Worm (Caenorhabditis elegans): ENCODE data around the gene lgc-36.
A peak's percentile ranks its signal among the peaks of the same experiment; 100 is the strongest.

The lgc-36 gene

DNA sequence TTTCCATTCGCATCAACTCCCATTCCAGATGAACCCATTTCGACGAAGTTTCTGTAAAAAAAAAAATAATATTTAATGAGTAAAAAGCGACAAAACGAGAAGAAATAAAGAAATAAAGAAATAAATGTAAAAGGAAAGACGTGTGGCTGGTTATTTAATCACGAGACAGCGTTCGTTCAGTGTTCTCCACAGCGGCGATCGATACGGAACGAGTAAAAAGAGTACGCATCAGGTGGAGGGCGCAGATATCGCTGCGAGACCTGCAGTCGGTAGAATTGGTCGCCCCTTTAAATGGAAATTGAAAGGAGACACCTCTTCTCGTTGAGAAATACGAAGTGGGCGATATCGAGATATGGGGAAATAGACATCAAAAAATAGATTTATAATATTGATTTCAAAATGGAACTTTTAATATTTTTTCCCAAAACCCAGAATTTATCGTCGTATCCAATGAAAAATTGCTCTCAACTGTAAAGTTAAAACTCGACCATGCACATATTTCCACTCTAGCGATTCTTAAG, 30.1 kb downstream of the lgc-36 start, which contains the start of gene pqn-70:
Gene pqn-70 (minus strand): TSS at position 51 of the 521 bp plus-strand sequence.
- TF ChIP-seq ceh-48 (tag; optimal IDR thresholded peaks at IDR 0.05), result peak; percentile 93
- TF ChIP-seq ceh-31 (tag; optimal IDR thresholded peaks at IDR 0.05), result peak; percentile 93
- no peak for TF ChIP-seq pha-2 (tag; optimal IDR thresholded peaks at IDR 0.05)
- TF ChIP-seq tbx-7 (tag; optimal IDR thresholded peaks at IDR 0.05), result peak; percentile 36
- no peak for TF ChIP-seq ceh-6 (GFP tag; optimal IDR thresholded peaks at IDR 0.05)
- no peak for TF ChIP-seq pag-3 (tag; optimal IDR thresholded peaks at IDR 0.05; ENCODE audit: borderline replicate concordance)
- no peak for TF ChIP-seq ceh-30 (tag; optimal IDR thresholded peaks at IDR 0.05)
- TF ChIP-seq nhr-11 (tag; optimal IDR thresholded peaks at IDR 0.05), result no peak
- no peak for TF ChIP-seq lin-11 (tag; optimal IDR thresholded peaks at IDR 0.05)
- TF ChIP-seq hlh-30 (tag; optimal IDR thresholded peaks at IDR 0.05; ENCODE audit: insufficient read depth), result peak; percentile 94
- no peak for TF ChIP-seq syd-9 (tag; optimal IDR thresholded peaks at IDR 0.05)
- TF ChIP-seq ttx-3 (tag; optimal IDR thresholded peaks at IDR 0.05), result no peak
- no peak for TF ChIP-seq K09A11.1 (tag; optimal IDR thresholded peaks at IDR 0.05; ENCODE audit: insufficient read depth)
- peak; percentile 86 for TF ChIP-seq unc-42 (tag; optimal IDR thresholded peaks at IDR 0.05)
- no peak for TF ChIP-seq ama-1 (optimal IDR thresholded peaks at IDR 0.05)
- TF ChIP-seq npax-4 (tag; optimal IDR thresholded peaks at IDR 0.05), result no peak
- TF ChIP-seq hlh-6 (tag; optimal IDR thresholded peaks at IDR 0.05), result no peak
- no peak for TF ChIP-seq fkh-10 (GFP tag; optimal IDR thresholded peaks at IDR 0.05)
- TF ChIP-seq elt-2 (tag; optimal IDR thresholded peaks at IDR 0.05), result peak; percentile 43
- TF ChIP-seq gmeb-2 (tag; optimal IDR thresholded peaks at IDR 0.05), result no peak
- TF ChIP-seq nhr-232 (tag; optimal IDR thresholded peaks at IDR 0.05), result no peak
- no peak for TF ChIP-seq unc-86 (tag; optimal IDR thresholded peaks at IDR 0.05)
- TF ChIP-seq ets-4 (tag; optimal IDR thresholded peaks at IDR 0.05), result peak; percentile 38
- peak; percentile 90 for TF ChIP-seq ceh-34 (tag; optimal IDR thresholded peaks at IDR 0.05)
- TF ChIP-seq ceh-18 (tag; optimal IDR thresholded peaks at IDR 0.05), result peak; percentile 35
- peak; percentile 52 for TF ChIP-seq ceh-19 (GFP tag; optimal IDR thresholded peaks at IDR 0.05)
- no peak for TF ChIP-seq ceh-45 (GFP tag; IDR thresholded peaks at IDR 0.05)
- TF ChIP-seq pros-1 (tag; optimal IDR thresholded peaks at IDR 0.05), result peak; percentile 9
- no peak for TF ChIP-seq ceh-24 (tag; optimal IDR thresholded peaks at IDR 0.05)
- TF ChIP-seq mec-3 (tag; optimal IDR thresholded peaks at IDR 0.05; ENCODE audit: borderline replicate concordance), result no peak
- no peak for TF ChIP-seq unc-3 (GFP tag; conservative IDR thresholded peaks at IDR 0.05)
- TF ChIP-seq unc-3 (tag; optimal IDR thresholded peaks at IDR 0.05), result no peak
- no peak for TF ChIP-seq sdc-2 (tag; optimal IDR thresholded peaks at IDR 0.05)
- TF ChIP-seq K02D7.2 (tag; optimal IDR thresholded peaks at IDR 0.05), result no peak
- no peak for TF ChIP-seq ceh-22 (tag; optimal IDR thresholded peaks at IDR 0.05)
- TF ChIP-seq pha-4 (tag; optimal IDR thresholded peaks at IDR 0.05), result no peak
- TF ChIP-seq dve-1 (tag; optimal IDR thresholded peaks at IDR 0.05), result peak; percentile 15
- peak; percentile 31 for TF ChIP-seq unc-55 (GFP tag; optimal IDR thresholded peaks at IDR 0.05)
- TF ChIP-seq lim-6 (tag; optimal IDR thresholded peaks at IDR 0.05), result no peak
- peak; percentile 25 for TF ChIP-seq hlh-8 (tag; optimal IDR thresholded peaks at IDR 0.05)
- no peak for TF ChIP-seq ahr-1 (tag; optimal IDR thresholded peaks at IDR 0.05)
- peak; percentile 10 for TF ChIP-seq dmd-4 (tag; optimal IDR thresholded peaks at IDR 0.05; ENCODE audit: borderline replicate concordance)
- TF ChIP-seq pqm-1 (tag; optimal IDR thresholded peaks at IDR 0.05), result peak; percentile 40
- peak; percentile 68 for TF ChIP-seq C08G9.2 (tag; optimal IDR thresholded peaks at IDR 0.05)
- peak; percentile 16 for TF ChIP-seq ztf-16 (tag; optimal IDR thresholded peaks at IDR 0.05)
- peak; percentile 32 for TF ChIP-seq zip-5 (tag; optimal IDR thresholded peaks at IDR 0.05)
- TF ChIP-seq hlh-15 (tag; optimal IDR thresholded peaks at IDR 0.05), result no peak
- TF ChIP-seq ceh-2 (tag; optimal IDR thresholded peaks at IDR 0.05), result peak; percentile 66
- TF ChIP-seq ceh-14 (tag; optimal IDR thresholded peaks at IDR 0.05), result peak; percentile 57
- no peak for TF ChIP-seq pax-1 (tag; optimal IDR thresholded peaks at IDR 0.05)
- TF ChIP-seq rnt-1 (tag; optimal IDR thresholded peaks at IDR 0.05), result peak; percentile 39
- TF ChIP-seq C38D4.7 (GFP tag; optimal IDR thresholded peaks at IDR 0.05), result no peak
- no peak for TF ChIP-seq fkh-6 (tag; optimal IDR thresholded peaks at IDR 0.05)
- TF ChIP-seq F13H6.1 (tag; optimal IDR thresholded peaks at IDR 0.05), result peak; percentile 45
